Worm (Caenorhabditis elegans) whole organism, dauer: Measurements from ENCODE around the gene syx-2.

ENCODE experiments used
- unc-62 ChIP-seq: sonication (generic microtip); optimal IDR thresholded peaks from 2 replicates; lab custom pipeline; 2017; ENCODE audit warnings: missing biosample characterization, missing genetic modification reagents, missing genetic modification characterization

Gene syx-2

ce11 chrX:13944184-13944583 lies 15.8 kb upstream of the syx-2 start:
- TF ChIP-seq unc-62, result no peak

DNA sequence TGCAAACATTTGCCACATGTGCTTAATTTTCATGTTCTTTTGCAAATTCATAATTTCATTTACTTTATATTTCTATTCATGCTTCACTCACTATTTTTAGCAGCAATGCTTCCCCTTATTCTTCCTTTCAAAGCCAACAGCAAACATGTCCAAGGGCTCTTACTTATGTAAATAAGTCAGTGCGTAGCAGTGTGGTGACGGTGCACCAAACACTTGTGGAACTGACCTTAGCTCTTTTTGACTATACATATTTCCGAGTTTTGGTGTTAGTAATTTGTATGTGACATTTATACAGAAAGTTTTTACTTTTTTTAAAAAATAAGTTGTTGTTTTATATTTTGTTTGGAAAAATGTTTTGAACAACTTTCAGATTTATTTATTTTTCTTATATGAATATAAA lies 14.9 kb upstream of the syx-2 start:
- TF ChIP-seq unc-62, result no peak

ce11 chrX:13945524-13945923 lies 14.4 kb upstream of the syx-2 start:
- TF ChIP-seq unc-62, result no peak

DNA sequence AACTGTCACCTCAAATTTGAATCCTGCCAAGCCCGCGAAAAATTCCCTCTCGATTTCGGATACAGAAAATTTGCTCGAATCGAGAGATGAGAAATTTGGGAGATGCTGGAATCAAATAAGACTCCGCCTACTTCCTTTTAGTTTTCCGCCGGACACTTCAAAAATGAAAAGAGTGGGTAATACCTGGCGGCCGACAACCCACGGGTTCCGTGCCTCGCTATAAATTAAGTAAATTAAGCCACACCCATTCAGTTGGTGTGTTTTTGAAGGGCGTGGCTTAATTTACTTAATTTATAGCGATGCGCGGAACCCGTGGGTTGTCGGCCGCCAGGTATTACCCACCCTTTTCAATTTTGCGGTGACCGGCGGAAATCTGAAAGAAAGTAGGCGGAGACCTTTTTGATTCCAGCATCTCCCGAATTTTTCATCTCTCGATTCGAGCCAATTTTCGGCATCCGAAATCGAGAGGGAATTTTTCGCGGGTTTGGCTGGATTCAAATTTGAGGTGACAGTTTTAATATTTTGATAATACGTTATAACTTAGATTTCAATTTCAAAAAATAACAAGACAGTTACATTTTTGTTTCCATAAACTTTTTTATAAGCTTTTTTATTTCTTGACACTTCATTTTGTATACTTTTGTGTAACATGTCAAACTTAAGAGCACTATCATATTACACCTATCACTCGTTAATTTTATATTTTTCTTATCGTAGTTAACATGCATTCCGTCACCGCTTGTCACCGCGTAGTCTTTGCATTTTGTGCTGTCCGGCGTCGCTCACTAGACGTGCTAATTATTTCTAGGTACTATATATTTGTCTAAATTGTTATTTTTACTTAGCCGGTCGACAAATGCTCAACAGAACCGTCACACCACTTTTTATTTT lies 13.0 kb upstream of the syx-2 start:
- TF ChIP-seq unc-62, result no peak

- no peak for TF ChIP-seq unc-62
Measured at ce11 chrX:13948167-13948566, 11.8 kb upstream of the syx-2 start.

DNA sequence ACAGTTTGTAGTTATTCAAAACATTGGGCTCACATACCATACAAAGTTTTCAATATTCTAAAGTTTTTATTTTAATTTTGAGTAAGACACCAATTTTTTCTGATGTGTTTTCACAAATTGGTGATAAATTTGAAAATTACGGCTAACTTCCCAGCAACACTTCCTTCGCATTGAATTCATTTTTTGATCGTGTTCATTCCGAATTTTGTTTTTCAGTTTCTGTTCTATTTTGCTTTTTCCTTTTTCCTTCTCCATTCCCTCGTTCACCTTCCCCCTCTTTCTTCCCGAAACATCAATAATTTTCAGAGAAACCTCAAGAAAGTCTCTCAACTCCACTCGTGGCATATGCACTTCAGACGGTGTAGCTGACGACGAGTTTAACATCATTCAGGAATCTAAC lies 11.1 kb upstream of the syx-2 start, which contains the start of gene alg-1:
Gene alg-1 (plus strand): TSS at position 301 of the 400 bp plus-strand sequence.
- TF ChIP-seq unc-62, result no peak

DNA sequence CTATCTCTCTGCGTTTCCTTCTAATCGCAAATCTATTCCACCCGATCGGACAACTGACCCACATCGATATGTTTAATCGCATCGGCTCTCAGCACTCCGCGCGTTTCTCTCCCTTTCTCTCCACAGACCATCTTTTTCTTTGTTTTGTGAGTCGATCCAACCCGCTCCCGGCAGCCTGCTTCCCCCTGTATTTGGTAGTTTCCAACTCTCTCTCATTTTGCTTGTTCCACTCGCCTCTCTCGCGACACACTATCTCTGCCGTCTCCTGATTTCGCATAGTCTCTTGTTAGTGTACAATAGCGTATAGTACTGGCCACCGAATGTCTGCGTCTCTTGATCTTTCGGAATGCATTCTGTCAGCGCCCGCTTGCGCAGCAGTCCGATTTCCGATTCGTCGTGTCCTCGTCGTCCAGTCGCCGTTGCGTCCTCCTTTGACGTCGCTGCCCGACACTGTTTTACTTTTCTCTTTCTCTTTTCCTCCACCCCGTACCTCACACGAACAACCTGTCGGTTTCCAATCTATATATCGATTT lies 9.3 kb upstream of the syx-2 start:
- TF ChIP-seq unc-62, result no peak

DNA sequence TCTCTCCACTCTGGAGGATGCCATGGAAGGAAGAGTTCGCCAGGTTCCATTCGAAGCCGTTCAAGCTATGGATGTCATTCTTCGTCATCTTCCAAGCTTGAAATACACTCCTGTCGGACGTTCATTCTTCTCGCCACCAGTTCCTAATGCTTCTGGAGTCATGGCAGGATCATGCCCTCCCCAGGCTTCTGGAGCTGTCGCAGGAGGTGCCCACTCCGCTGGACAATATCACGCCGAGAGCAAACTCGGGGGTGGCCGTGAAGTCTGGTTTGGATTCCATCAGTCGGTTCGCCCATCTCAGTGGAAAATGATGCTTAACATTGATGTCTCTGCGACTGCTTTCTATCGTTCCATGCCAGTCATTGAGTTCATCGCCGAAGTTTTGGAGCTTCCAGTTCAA lies 7.6 kb upstream of the syx-2 start:
- no peak for TF ChIP-seq unc-62

- no peak for TF ChIP-seq unc-62
Measured at ce11 chrX:13958451-13958850, 1.5 kb upstream of the syx-2 start.

ce11 chrX:13959383-13959782 lies 566 bp upstream of the syx-2 start:
- TF ChIP-seq unc-62, result no peak

DNA sequence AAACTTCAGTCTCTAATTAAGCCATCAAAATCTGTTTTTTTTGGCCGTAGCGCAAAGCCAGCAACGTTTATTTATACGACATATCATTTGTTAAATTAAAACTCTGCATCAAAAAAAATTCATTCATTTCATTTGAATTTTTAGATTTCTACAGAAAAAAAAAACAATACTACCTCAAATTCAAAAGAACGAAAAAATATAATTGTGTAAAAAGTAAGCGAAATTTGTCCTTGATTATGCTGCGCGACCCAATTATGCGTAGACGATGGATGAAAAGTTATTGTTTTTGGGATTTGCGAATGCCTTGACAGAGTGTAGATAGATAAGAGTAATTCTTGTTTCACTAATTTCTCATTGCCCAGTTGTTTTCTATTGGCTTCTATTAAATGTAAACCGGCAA lies 3.3 kb downstream of the syx-2 start, which contains the start of gene F48F7.3:
Gene F48F7.3 (plus strand): TSS at position 301 of the 400 bp plus-strand sequence.
- no peak for TF ChIP-seq unc-62

DNA sequence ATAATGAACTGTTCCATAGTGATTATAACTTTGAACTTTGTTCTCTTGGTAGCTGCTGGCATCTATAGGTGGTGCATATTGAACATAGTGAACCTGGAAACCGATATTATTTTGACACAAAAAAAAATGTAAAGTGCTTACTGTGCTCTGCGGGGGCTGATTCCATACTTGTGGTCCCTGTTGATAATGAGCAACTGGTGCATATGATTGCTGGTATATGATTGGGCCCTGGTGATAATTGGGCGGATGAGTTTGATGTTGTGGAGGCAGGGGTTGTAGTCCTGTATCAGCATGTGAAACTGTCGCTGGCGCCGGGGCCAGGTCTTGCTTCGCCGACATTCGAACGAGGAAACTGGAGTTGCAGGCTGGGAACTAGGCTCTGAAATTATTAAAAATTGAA lies 8.3 kb downstream of the syx-2 start, which contains the start of gene pqn-39:
Gene pqn-39 (minus strand): TSS at position 385 of the 400 bp plus-strand sequence.
- no peak for TF ChIP-seq unc-62

DNA sequence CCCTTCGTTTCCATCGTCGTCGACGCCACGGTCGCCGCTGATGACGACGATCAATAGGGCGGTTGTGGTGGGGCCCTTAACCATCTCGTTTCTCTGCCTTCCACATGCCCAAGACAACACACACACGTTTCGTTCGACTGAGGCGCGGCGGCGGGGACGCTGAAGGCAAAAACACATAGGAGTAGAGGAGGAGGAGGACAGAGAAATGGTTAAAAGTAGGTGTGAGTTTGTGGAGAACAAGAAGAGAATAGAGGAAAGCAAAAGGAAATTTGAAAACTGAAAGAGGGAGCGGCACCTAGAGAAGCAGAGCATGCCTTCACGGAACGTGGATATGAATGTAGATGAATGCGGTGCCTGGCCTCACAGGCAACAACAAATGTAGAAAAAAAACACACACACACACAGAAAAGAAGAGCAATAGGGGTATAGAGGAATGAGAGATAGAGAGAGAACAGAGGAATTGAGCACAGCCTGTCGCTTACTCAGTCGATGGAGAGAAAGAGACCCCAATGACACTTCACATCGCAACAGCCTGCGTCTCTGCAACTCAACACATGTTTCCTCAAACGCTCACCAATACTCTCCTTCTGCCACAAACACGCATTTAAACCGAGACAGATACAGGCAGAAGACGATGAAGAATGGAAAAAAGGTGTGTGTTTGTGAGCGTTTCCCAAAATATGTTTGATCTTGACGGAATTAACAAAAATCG lies 9.5 kb downstream of the syx-2 start:
- TF ChIP-seq unc-62, result no peak

- no peak for TF ChIP-seq unc-62
Measured at ce11 chrX:13973769-13974168, 13.8 kb downstream of the syx-2 start.

DNA sequence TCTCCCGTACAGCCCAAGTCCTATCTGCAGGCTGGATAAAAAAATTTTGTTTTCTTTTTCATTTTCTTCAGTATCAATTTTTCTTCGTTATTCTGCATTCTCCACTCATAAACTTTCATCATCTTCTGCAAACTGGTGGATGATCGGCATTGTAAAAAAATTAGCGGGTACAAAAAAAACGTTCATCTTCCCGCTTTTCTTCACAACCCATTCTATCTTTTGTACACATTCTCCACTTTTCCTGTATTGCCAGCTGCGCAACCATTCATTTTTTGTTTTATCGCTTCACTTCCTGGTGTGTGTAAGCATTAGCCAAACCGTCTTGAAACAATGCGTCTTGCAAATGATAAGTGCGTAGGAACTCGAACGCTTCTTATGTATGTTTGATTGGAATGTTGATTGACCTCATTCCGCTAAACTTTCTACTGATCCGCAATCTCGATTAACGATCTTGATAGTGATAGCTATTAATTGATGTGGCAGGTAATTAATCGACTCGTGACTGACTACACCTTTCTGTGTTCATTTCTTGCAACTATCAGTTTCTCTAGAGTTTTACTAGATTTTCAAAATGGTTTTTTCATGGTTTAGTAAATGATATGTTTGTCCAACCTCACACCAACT lies 14.6 kb downstream of the syx-2 start:
- TF ChIP-seq unc-62, result no peak

- no peak for TF ChIP-seq unc-62
Measured at ce11 chrX:13975314-13975713, 15.4 kb downstream of the syx-2 start, which contains the start of gene F48F7.5. TSS of gene F48F7.5 (plus strand) at chrX:13975653.
